Fruit fly (Drosophila melanogaster) whole organism: ENCODE results near the gene Lcp65Af.

Source experiments
- Dll ChIP-seq: fragments of >200 bp; optimal IDR thresholded peaks from 2 replicates; lab custom pipeline; 2017
- psq ChIP-seq: fragments of >200 bp; optimal IDR thresholded peaks from 2 replicates; lab custom pipeline; 2017
- usp ChIP-seq: fragments of >200 bp; optimal IDR thresholded peaks from 2 replicates; lab custom pipeline; 2017; ENCODE audit warnings: missing biosample characterization, missing genetic modification characterization, mixed read lengths

DNA sequence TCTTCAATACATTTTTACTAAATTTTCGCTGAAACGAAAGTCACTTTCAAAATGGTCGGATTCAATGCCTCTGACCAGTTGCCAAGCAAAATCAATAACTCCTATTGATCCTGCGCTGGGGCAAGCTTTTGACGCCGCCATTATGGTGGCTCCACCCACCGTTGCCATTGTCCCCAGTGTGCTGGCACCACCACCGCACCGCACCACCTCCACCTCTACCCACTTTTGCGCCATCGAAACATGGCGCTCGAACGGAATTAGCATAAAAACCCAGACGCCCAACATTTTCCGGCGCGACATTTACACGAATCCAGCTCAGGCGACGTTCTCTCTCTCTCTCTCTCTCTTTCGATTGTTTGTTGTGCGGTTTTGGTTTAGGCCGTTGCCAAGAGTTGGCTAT, 19.7 kb downstream of the Lcp65Af start:
- no peak for TF ChIP-seq Dll (lab: Kevin White, UChicago)
- TF ChIP-seq psq (lab: Kevin White, UChicago) = no peak
- TF ChIP-seq usp (GFP tag; lab: Kevin White, UChicago) = no peak
